Fruit fly (Drosophila melanogaster): ENCODE data around the gene Prx6a.

Prx6a gene

DNA sequence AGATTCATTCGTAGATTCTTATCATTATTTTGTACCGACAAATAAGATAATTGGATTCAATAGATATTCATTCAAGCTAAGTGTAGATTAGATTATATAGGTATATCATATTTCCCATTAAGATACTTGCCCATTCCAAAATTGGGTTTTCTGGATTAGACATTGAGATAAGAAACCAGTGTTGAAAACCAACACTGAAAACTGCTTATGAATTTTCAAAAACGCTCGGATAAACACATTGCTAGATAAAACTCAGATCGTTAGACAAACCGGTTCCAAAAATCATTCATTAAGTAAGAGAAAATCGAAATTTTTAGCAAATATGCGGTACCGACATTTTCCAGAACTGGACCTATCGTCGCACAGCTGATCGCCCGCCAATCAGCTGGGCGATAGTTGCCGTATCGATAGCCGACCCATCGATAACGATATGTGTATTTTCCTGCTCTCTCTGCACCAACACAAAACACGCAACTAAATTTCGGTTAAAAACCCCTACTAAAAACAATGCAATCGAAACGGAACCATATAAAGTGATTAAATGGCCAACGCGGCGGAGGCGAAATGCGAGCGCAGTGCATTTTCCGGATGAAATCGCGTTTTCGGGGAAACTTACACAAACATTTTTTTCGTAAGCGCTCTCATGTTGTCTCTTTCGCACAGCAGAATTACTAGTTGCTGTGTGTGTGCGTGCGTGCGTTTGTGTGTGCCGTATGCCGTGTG, 7.6 kb upstream of the Prx6a start, which contains the start of the genes NTPase and lilli (continued):
- TF ChIP-seq Dad (GFP tag; optimal IDR thresholded peaks at IDR 0.05) (peak; percentile 75), CG11398 (GFP tag; optimal IDR thresholded peaks at IDR 0.05) (peak; percentile 19), Fer3 (tag; optimal IDR thresholded peaks at IDR 0.05) (no peak), Neu2 (GFP tag; optimal IDR thresholded peaks at IDR 0.05; ENCODE audit: borderline replicate concordance) (no peak), gsb (GFP tag; IDR thresholded peaks at IDR 0.05) (no peak; the same call in 1 of the 2 replicates), zen (tag; optimal IDR thresholded peaks at IDR 0.05) (peak; percentile 59), esg (GFP tag; conservative IDR thresholded peaks at IDR 0.05) (no peak), fru (optimal IDR thresholded peaks at IDR 0.05) (no peak), lbe (GFP tag; optimal IDR thresholded peaks at IDR 0.05) (peak; percentile 40), peb (GFP tag; IDR thresholded peaks at IDR 0.05) (no peak), Optix (GFP tag; IDR thresholded peaks at IDR 0.05) (peak; percentile 42; the same call in 1 of the 3 replicates), slou (GFP tag; optimal IDR thresholded peaks at IDR 0.05) (no peak), H15 (GFP tag; IDR thresholded peaks at IDR 0.05) (no peak), CG10462 (GFP tag; optimal IDR thresholded peaks at IDR 0.05) (peak; percentile 22), usp (GFP tag; optimal IDR thresholded peaks at IDR 0.05) (no peak), Aef1 (GFP tag; IDR thresholded peaks at IDR 0.05) (peak; percentile 45), Dll (GFP tag; IDR thresholded peaks at IDR 0.05; ENCODE audit: partially characterized antibody) (peak; percentile 94), CG3281 (GFP tag; optimal IDR thresholded peaks at IDR 0.05) (no peak), Mrtf (GFP tag; IDR thresholded peaks at IDR 0.05) (no peak), CG2889 (GFP tag; IDR thresholded peaks at IDR 0.05) (0 out of 3 replicates have a peak, but pooled peaks have one; percentile 29), cad (GFP tag; optimal IDR thresholded peaks at IDR 0.05) (no peak), gcm2 (GFP tag; optimal IDR thresholded peaks at IDR 0.05) (peak; percentile 7), CG3726 (GFP tag; IDR thresholded peaks at IDR 0.05) (no peak), Lhr (GFP tag; optimal IDR thresholded peaks at IDR 0.05) (peak; percentile 24), Eip74EF (GFP tag; optimal IDR thresholded peaks at IDR 0.05) (no peak), grn (GFP tag; optimal IDR thresholded peaks at IDR 0.05) (peak; percentile 92), dimm (GFP tag; IDR thresholded peaks at IDR 0.05) (no peak), CG16779 (GFP tag; IDR thresholded peaks at IDR 0.05) (no peak), CG3163 (GFP tag; optimal IDR thresholded peaks at IDR 0.05) (peak; percentile 61), BEAF-32 (GFP tag; optimal IDR thresholded peaks at IDR 0.05) (peak; percentile 94), ftz-f1 (GFP tag; optimal IDR thresholded peaks at IDR 0.05) (no peak), Doc2 (GFP tag; IDR thresholded peaks at IDR 0.05) (no peak), eyg (GFP tag; optimal IDR thresholded peaks at IDR 0.05) (no peak), Gug (GFP tag; IDR thresholded peaks at IDR 0.05) (peak; percentile 20; the same call in 2 of the 4 replicates), Rfx (GFP tag; IDR thresholded peaks at IDR 0.05) (peak; percentile 76), CG10267 (tag; optimal IDR thresholded peaks at IDR 0.05) (peak; percentile 95), NFAT (GFP tag; IDR thresholded peaks at IDR 0.05) (peak; percentile 12; the same call in 1 of the 2 replicates), CG15696 (tag; optimal IDR thresholded peaks at IDR 0.05) (no peak), toy (GFP tag; IDR thresholded peaks at IDR 0.05) (no peak), tna (GFP tag; IDR thresholded peaks at IDR 0.05; ENCODE audit: partially characterized antibody) (peak; percentile 86), CG17385 (GFP tag; optimal IDR thresholded peaks at IDR 0.05) (no peak), CG11695 (GFP tag; IDR thresholded peaks at IDR 0.05) (peak; percentile 38; the same call in 1 of the 3 replicates), pan (optimal IDR thresholded peaks at IDR 0.05) (no peak), pan (GFP tag; optimal IDR thresholded peaks at IDR 0.05 in 1 of 2, IDR thresholded peaks at IDR 0.05 in 1 of 2) (peak in 1 of 2 experiments; percentile 51), HHEX (GFP tag; optimal IDR thresholded peaks at IDR 0.05) (peak; percentile 40), CG33213 (GFP tag; optimal IDR thresholded peaks at IDR 0.05) (peak; percentile 85), CG1529 (GFP tag; optimal IDR thresholded peaks at IDR 0.05) (no peak), Dek (tag; optimal IDR thresholded peaks at IDR 0.05) (no peak), vfl (GFP tag; optimal IDR thresholded peaks at IDR 0.05) (peak; percentile 31), CG10209 (GFP tag; optimal IDR thresholded peaks at IDR 0.05) (peak; percentile 59), CG31388 (GFP tag; optimal IDR thresholded peaks at IDR 0.05) (peak; percentile 68)
